Fruit fly (Drosophila melanogaster) whole organism, adult: ENCODE results near the gene CG8219.
A peak's percentile ranks its signal among the peaks of the same experiment; 100 is the strongest.

Experiments used
- CG14711 ChIP-seq: fragments of 200-800 bp; sonication (Bioruptor generic); optimal IDR thresholded peaks from 2 replicates; lab custom pipeline; 2018; ENCODE audit warnings: missing biosample characterization, mild to moderate bottlenecking, missing genetic modification characterization, moderate library complexity
- CG1620 ChIP-seq: fragments of 200-800 bp; sonication (Bioruptor generic); optimal IDR thresholded peaks from 2 replicates; lab custom pipeline; 2016; ENCODE audit warnings: missing biosample characterization, missing genetic modification characterization
- CG7045 ChIP-seq: fragments of 200-800 bp; sonication (Bioruptor generic); optimal IDR thresholded peaks from 2 replicates; lab custom pipeline; 2017; ENCODE audit warnings: missing biosample characterization, mild to moderate bottlenecking, missing genetic modification characterization
- kay ChIP-seq: fragments of 200-800 bp; sonication (Bioruptor generic); peaks from one replicate; lab custom pipeline; 2016; ENCODE audit warnings: missing biosample characterization, missing genetic modification characterization, borderline replicate concordance
- pad ChIP-seq: fragments of 200-800 bp; sonication (Bioruptor generic); optimal IDR thresholded peaks from 3 replicates; lab custom pipeline; 2017; ENCODE audit warnings: missing biosample characterization, missing genetic modification characterization, mild to moderate bottlenecking, moderate library complexity, missing genetic modification reagents

- TF ChIP-seq kay (no peak), CG1620 (peak; percentile 60), pad (no peak), CG7045 (GFP tag; lab: Kevin White, UChicago) (peak; percentile 27), CG14711 (tag; lab: Kevin White, UChicago) (peak; percentile 27)
These were observed 11.0 kb upstream of the CG8219 start, which contains the start of the genes D19A and CG7386 for dm6 chr3L:6188995-6189927.
